Fruit fly (Drosophila melanogaster) whole organism, adult: ENCODE results near the gene CG31064.

ENCODE experiments used
- CG14711 ChIP-seq: fragments of 200-800 bp; sonication (Bioruptor generic); optimal IDR thresholded peaks from 2 replicates; lab custom pipeline; 2018; ENCODE audit warnings: missing biosample characterization, mild to moderate bottlenecking, missing genetic modification characterization, moderate library complexity
- CG1620 ChIP-seq: fragments of 200-800 bp; sonication (Bioruptor generic); optimal IDR thresholded peaks from 2 replicates; lab custom pipeline; 2016; ENCODE audit warnings: missing biosample characterization, missing genetic modification characterization
- CG7101 ChIP-seq: fragments of 200-800 bp; sonication (Bioruptor generic); optimal IDR thresholded peaks from 2 replicates; lab custom pipeline; 2018; ENCODE audit warnings: missing biosample characterization, mild to moderate bottlenecking, missing genetic modification characterization, moderate library complexity
- Crg-1 ChIP-seq: fragments of 200-800 bp; sonication (Bioruptor generic); optimal IDR thresholded peaks from 2 replicates; lab custom pipeline; 2016; ENCODE audit warnings: missing biosample characterization, missing genetic modification characterization
- Hr96 ChIP-seq: fragments of 200-800 bp; sonication (Bioruptor generic); optimal IDR thresholded peaks from 2 replicates; lab custom pipeline; 2016; ENCODE audit warnings: missing biosample characterization, missing genetic modification characterization
- Mnt ChIP-seq: fragments of 200-800 bp; sonication (Bioruptor generic); optimal IDR thresholded peaks from 2 replicates; lab custom pipeline; 2016; ENCODE audit warnings: missing biosample characterization, mild to moderate bottlenecking, missing genetic modification characterization
- cnc ChIP-seq, 2 experiments: fragments of >200 bp; optimal IDR thresholded peaks; 2 replicates each; lab custom pipeline; 2017
- kay ChIP-seq: fragments of 200-800 bp; sonication (Bioruptor generic); peaks from one replicate; lab custom pipeline; 2016; ENCODE audit warnings: missing biosample characterization, missing genetic modification characterization, borderline replicate concordance
- tj ChIP-seq: fragments of 200-800 bp; sonication (Bioruptor generic); optimal IDR thresholded peaks from 3 replicates; lab custom pipeline; 2017; ENCODE audit warnings: missing biosample characterization, mild to moderate bottlenecking, missing genetic modification characterization, moderate library complexity

DNA sequence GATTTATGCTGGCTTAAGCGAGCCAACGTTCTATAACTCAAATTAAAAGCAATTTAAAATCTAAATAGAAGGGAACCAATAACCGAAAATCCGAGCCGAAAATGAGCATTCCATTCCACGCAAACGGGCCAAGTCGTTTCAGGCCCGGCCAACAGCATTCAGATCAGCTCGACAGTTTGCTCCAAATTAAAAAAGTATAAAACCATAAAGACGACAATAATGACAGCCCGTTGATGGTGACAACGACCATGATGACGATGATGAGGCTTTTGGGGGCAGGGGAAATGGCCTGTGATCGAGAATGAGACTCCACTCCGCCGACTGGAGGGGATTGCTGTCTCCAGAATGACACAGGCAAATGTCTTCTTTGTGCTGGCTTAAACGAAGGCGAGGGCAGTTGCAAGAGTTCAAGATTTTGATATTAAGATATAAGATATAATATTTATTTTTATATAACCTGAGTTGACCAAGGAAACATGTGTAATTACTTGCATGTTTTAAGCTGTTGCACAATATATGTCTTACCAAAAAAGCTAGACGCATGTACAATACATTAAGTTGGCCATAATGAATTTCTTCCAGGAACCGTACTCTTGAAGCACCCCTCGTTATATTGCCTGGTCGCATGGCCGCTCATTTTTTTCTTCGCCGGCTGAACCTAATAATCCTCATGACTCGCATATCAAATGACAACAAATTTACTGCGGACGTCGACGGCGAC is 34.0 kb downstream of the CG31064 start:
- TF ChIP-seq Hr96 (GFP tag; lab: Kevin White, UChicago) (no peak), CG7101 (tag; lab: Kevin White, UChicago) (no peak), CG1620 (GFP tag; lab: Kevin White, UChicago) (no peak), Mnt (GFP tag; lab: Kevin White, UChicago) (no peak), kay (no peak), cnc (optimal IDR thresholded peaks at IDR 0.05; lab: Kevin White, UChicago) (no peak), tj (no peak), Crg-1 (GFP tag; lab: Kevin White, UChicago) (no peak), CG14711 (tag; lab: Kevin White, UChicago) (no peak)
